Fruit fly (Drosophila melanogaster): ENCODE data around the gene sun.

DNA sequence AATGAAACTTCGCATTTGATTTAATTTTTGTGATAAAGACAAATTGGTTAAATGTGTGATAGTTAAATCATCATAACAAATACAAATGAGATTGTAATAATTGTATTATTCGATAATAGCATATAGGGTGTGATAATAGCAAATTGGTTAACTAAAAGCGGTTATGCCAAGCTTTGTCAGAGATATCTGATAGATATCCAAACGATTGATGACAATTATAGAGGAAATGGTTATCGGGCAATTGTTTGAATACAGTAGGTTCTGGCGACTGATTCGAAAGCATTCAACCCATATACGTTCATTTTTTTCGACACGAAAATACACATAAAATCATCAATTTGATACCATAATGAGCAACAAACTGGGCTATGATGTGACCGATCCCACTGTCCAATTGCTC is 39.8 kb downstream of the sun start, which contains the start of gene CG8509:
- TF ChIP-seq Hr4 (GFP tag; optimal IDR thresholded peaks at IDR 0.05) (no peak), CG10631 (GFP tag; optimal IDR thresholded peaks at IDR 0.05) (no peak), lz (GFP tag; optimal IDR thresholded peaks at IDR 0.05) (no peak), CG3919 (GFP tag; optimal IDR thresholded peaks at IDR 0.05) (no peak), CG32006 (GFP tag; optimal IDR thresholded peaks at IDR 0.05) (no peak), Blimp-1 (GFP tag; optimal IDR thresholded peaks at IDR 0.05) (no peak), CG8119 (GFP tag; IDR thresholded peaks at IDR 0.05) (no peak)

Measured in whole organism, prepupa.